Worm (Caenorhabditis elegans): Measurements from ENCODE around the gene lgc-56.

lgc-56 gene

ce11 chrII:5182451-5182850 is 52.3 kb downstream of the lgc-56 start:
- no peak for TF ChIP-seq T23F11.4 (GFP tag; optimal IDR thresholded peaks at IDR 0.05)
- TF ChIP-seq hlh-8 (tag; optimal IDR thresholded peaks at IDR 0.05): no peak
- TF ChIP-seq dve-1 (tag; optimal IDR thresholded peaks at IDR 0.05): no peak
- TF ChIP-seq ceh-45 (GFP tag; IDR thresholded peaks at IDR 0.05): 0 out of 2 replicates have a peak, but pooled peaks have one; percentile 31
- TF ChIP-seq pros-1 (tag; optimal IDR thresholded peaks at IDR 0.05): no peak
- no peak for TF ChIP-seq ttx-3 (tag; optimal IDR thresholded peaks at IDR 0.05)
- peak; percentile 14 for TF ChIP-seq nfya-1 (tag; optimal IDR thresholded peaks at IDR 0.05)
- no peak for TF ChIP-seq lim-6 (tag; optimal IDR thresholded peaks at IDR 0.05)
- no peak for TF ChIP-seq ceh-22 (tag; optimal IDR thresholded peaks at IDR 0.05)
- TF ChIP-seq fax-1 (tag; optimal IDR thresholded peaks at IDR 0.05): no peak
- no peak for TF ChIP-seq ceh-2 (tag; optimal IDR thresholded peaks at IDR 0.05)
- TF ChIP-seq hlh-15 (tag; optimal IDR thresholded peaks at IDR 0.05): no peak
- TF ChIP-seq pax-1 (tag; optimal IDR thresholded peaks at IDR 0.05): no peak
- TF ChIP-seq K09A11.1 (tag; optimal IDR thresholded peaks at IDR 0.05; ENCODE audit: insufficient read depth): no peak
- TF ChIP-seq fkh-10 (GFP tag; optimal IDR thresholded peaks at IDR 0.05): no peak
- TF ChIP-seq che-1 (tag; optimal IDR thresholded peaks at IDR 0.05): no peak
- no peak for TF ChIP-seq C38D4.7 (GFP tag; optimal IDR thresholded peaks at IDR 0.05)
- no peak for TF ChIP-seq ceh-31 (tag; optimal IDR thresholded peaks at IDR 0.05)
- peak; percentile 43 for TF ChIP-seq unc-55 (GFP tag; optimal IDR thresholded peaks at IDR 0.05)
- no peak for TF ChIP-seq elt-4 (tag; optimal IDR thresholded peaks at IDR 0.05)
- no peak for TF ChIP-seq ceh-18 (tag; optimal IDR thresholded peaks at IDR 0.05)
- TF ChIP-seq tbx-7 (tag; optimal IDR thresholded peaks at IDR 0.05): no peak
- TF ChIP-seq ref-2 (tag; optimal IDR thresholded peaks at IDR 0.05): no peak
- peak; percentile 89 for TF ChIP-seq hlh-30 (tag; optimal IDR thresholded peaks at IDR 0.05; ENCODE audit: insufficient read depth)
- no peak for TF ChIP-seq pqm-1 (tag; optimal IDR thresholded peaks at IDR 0.05)
- TF ChIP-seq elt-2 (tag; optimal IDR thresholded peaks at IDR 0.05): peak; percentile 89

All from whole organism, late embryonic.